Worm (Caenorhabditis elegans) whole organism, L1 larva: ENCODE data around the gene ttc-39B.

Experiments
- C34B4.2 ChIP-seq: sonication (generic microtip); optimal IDR thresholded peaks from 2 replicates; lab custom pipeline; 2017; ENCODE audit warnings: mild to moderate bottlenecking, missing genetic modification characterization, missing compliant biosample characterization
- Y116A8C.19 ChIP-seq: sonication (generic microtip); optimal IDR thresholded peaks from 2 replicates; lab custom pipeline; 2016; ENCODE audit warnings: missing compliant biosample characterization, missing genetic modification characterization, borderline replicate concordance
- ama-1 ChIP-seq: fragments of 150-350 bp; optimal IDR thresholded peaks from 2 replicates; lab custom pipeline; 2014
- blmp-1 ChIP-seq: fragments of 150-350 bp; optimal IDR thresholded peaks from 2 replicates; lab custom pipeline; 2014; ENCODE audit warnings: missing biosample characterization, missing genetic modification characterization
- ceh-8 ChIP-seq: fragments of 200-800 bp; sonication (Bioruptor generic); optimal IDR thresholded peaks from 2 replicates; lab custom pipeline; 2018; ENCODE audit warnings: mild to moderate bottlenecking, missing genetic modification characterization, moderate library complexity, missing compliant biosample characterization
- dsc-1 ChIP-seq: sonication (generic microtip); optimal IDR thresholded peaks from 2 replicates; lab custom pipeline; 2016; ENCODE audit warnings: mild to moderate bottlenecking, missing genetic modification characterization, missing compliant biosample characterization
- efl-1 ChIP-seq, 4 experiments: fragments of 150-350 bp; optimal IDR thresholded peaks in 3 of 4; peaks in 1 of 4; 1 replicate in 1 of 4; 2 replicates in 3 of 4; lab custom pipeline; 2014; ENCODE audit warnings: missing biosample characterization in 2 of 4, missing genetic modification characterization in 2 of 4, missing genetic modification reagents in 2 of 4
- elt-2 ChIP-seq: sonication (generic microtip); optimal IDR thresholded peaks from 2 replicates; lab custom pipeline; 2016; ENCODE audit warnings: missing genetic modification characterization, mild to moderate bottlenecking, inconsistent platforms, missing compliant biosample characterization, missing genetic modification reagents
- elt-3 ChIP-seq, 6 experiments: fragments of 150-350 bp in 1 of 6; sonication (generic microtip); optimal IDR thresholded peaks; 2 replicates each; lab custom pipeline; 2017 to 2018; ENCODE audit warnings: missing biosample characterization in 6 of 6, missing genetic modification characterization in 6 of 6, inconsistent platforms in 1 of 6
- fkh-4 ChIP-seq: sonication (generic microtip); optimal IDR thresholded peaks from 2 replicates; lab custom pipeline; 2016; ENCODE audit warnings: missing compliant biosample characterization, missing genetic modification characterization, borderline replicate concordance
- fkh-8 ChIP-seq: sonication (generic microtip); optimal IDR thresholded peaks from 2 replicates; lab custom pipeline; 2016; ENCODE audit warnings: mild to moderate bottlenecking, missing genetic modification characterization, missing compliant biosample characterization
- grh-1 ChIP-seq: fragments of 200-800 bp; sonication (Bioruptor generic); IDR thresholded peaks from 2 replicates; pipeline ENCODE4 v1.3.6; 2022; ENCODE audit warnings: missing genetic modification reagents, missing genetic modification characterization, missing compliant biosample characterization
- hpl-2 ChIP-seq: fragments of 150-350 bp; optimal IDR thresholded peaks from 2 replicates; lab custom pipeline; 2014; ENCODE audit warnings: missing biosample characterization, missing genetic modification reagents, missing genetic modification characterization
- irx-1 ChIP-seq: sonication (generic microtip); optimal IDR thresholded peaks from 2 replicates; lab custom pipeline; 2016; ENCODE audit warnings: missing genetic modification characterization, missing compliant biosample characterization
- lin-14 ChIP-seq: fragments of 200-800 bp; sonication (Bioruptor generic); optimal IDR thresholded peaks from 2 replicates; lab custom pipeline; 2018; ENCODE audit warnings: mild to moderate bottlenecking, missing genetic modification characterization, moderate library complexity, missing compliant biosample characterization
- lin-35 ChIP-seq, 2 experiments: fragments of 150-350 bp; optimal IDR thresholded peaks; 2 replicates each; lab custom pipeline; 2014; ENCODE audit warnings: missing biosample characterization in 2 of 2, missing genetic modification characterization in 2 of 2, missing genetic modification reagents in 2 of 2
- mab-9 ChIP-seq: fragments of 200-800 bp; sonication (Bioruptor generic); IDR thresholded peaks from 2 replicates; pipeline ENCODE4 v1.3.6; 2022; ENCODE audit warnings: missing genetic modification reagents, missing genetic modification characterization, missing compliant biosample characterization
- mef-2 ChIP-seq: fragments of 150-350 bp; optimal IDR thresholded peaks from 2 replicates; lab custom pipeline; 2014; ENCODE audit warnings: missing biosample characterization, missing genetic modification characterization
- nhr-11 ChIP-seq: fragments of 150-350 bp; optimal IDR thresholded peaks from 2 replicates; lab custom pipeline; 2014; ENCODE audit warnings: missing biosample characterization, missing genetic modification characterization
- nhr-20 ChIP-seq: sonication (generic microtip); optimal IDR thresholded peaks from 2 replicates; lab custom pipeline; 2016; ENCODE audit warnings: mild to moderate bottlenecking, missing genetic modification characterization, missing compliant biosample characterization
- nhr-237 ChIP-seq: fragments of 150-350 bp; optimal IDR thresholded peaks from 2 replicates; lab custom pipeline; 2014; ENCODE audit warnings: missing biosample characterization, missing genetic modification characterization
- nhr-28 ChIP-seq: fragments of 150-350 bp; optimal IDR thresholded peaks from 2 replicates; lab custom pipeline; 2014; ENCODE audit warnings: missing biosample characterization, missing genetic modification characterization
- nhr-71 ChIP-seq: sonication (generic microtip); optimal IDR thresholded peaks from 2 replicates; lab custom pipeline; 2016; ENCODE audit warnings: mild to moderate bottlenecking, missing genetic modification characterization, moderate library complexity, missing compliant biosample characterization
- nhr-77 ChIP-seq: fragments of 150-350 bp; optimal IDR thresholded peaks from 2 replicates; lab custom pipeline; 2014; ENCODE audit warnings: missing biosample characterization, missing genetic modification characterization
- nhr-84 ChIP-seq: sonication (generic microtip); optimal IDR thresholded peaks from 2 replicates; lab custom pipeline; 2017; ENCODE audit warnings: missing biosample characterization, missing genetic modification characterization
- nhr-85 ChIP-seq: sonication (generic microtip); peaks from one replicate; lab custom pipeline; 2016; ENCODE audit warnings: missing genetic modification characterization, inconsistent platforms, missing compliant biosample characterization
- nhr-90 ChIP-seq: sonication (generic microtip); optimal IDR thresholded peaks from 2 replicates; lab custom pipeline; 2016; ENCODE audit warnings: mild to moderate bottlenecking, missing genetic modification characterization, missing compliant biosample characterization; ENCODE audit not compliant: poor library complexity
- pag-3 ChIP-seq: sonication (generic microtip); optimal IDR thresholded peaks from 2 replicates; lab custom pipeline; 2017; ENCODE audit warnings: missing genetic modification characterization, mild to moderate bottlenecking, missing compliant biosample characterization, antibody characterized with exemption, borderline replicate concordance; ENCODE audit not compliant: insufficient read depth
- pqm-1 ChIP-seq: sonication (generic microtip); optimal IDR thresholded peaks from 3 replicates; lab custom pipeline; 2017; ENCODE audit warnings: missing biosample characterization, missing genetic modification characterization
- rnt-1 ChIP-seq: sonication (generic microtip); optimal IDR thresholded peaks from 2 replicates; lab custom pipeline; 2016; ENCODE audit warnings: mild to moderate bottlenecking, missing genetic modification characterization, moderate library complexity, missing compliant biosample characterization
- skn-1 ChIP-seq: fragments of 150-350 bp; optimal IDR thresholded peaks from 2 replicates; lab custom pipeline; 2014; ENCODE audit warnings: missing biosample characterization, missing genetic modification characterization
- snpc-4 ChIP-seq: fragments of 150-350 bp; optimal IDR thresholded peaks from 2 replicates; lab custom pipeline; 2014; ENCODE audit warnings: missing biosample characterization, missing genetic modification characterization
- snu-23 ChIP-seq: sonication (generic microtip); optimal IDR thresholded peaks from 2 replicates; lab custom pipeline; 2016; ENCODE audit warnings: missing genetic modification characterization, missing compliant biosample characterization
- sox-4 ChIP-seq: sonication (generic microtip); optimal IDR thresholded peaks from 2 replicates; lab custom pipeline; 2016; ENCODE audit warnings: missing genetic modification characterization, missing compliant biosample characterization
- sup-37 ChIP-seq: fragments of 200-800 bp; sonication (Bioruptor generic); optimal IDR thresholded peaks from 2 replicates; lab custom pipeline; 2018; ENCODE audit warnings: mild to moderate bottlenecking, missing genetic modification characterization, missing compliant biosample characterization
- swsn-7 ChIP-seq: sonication (generic microtip); optimal IDR thresholded peaks from 2 replicates; lab custom pipeline; 2016; ENCODE audit warnings: missing genetic modification characterization, missing compliant biosample characterization
- tbx-2 ChIP-seq: sonication (generic microtip); optimal IDR thresholded peaks from 2 replicates; lab custom pipeline; 2016; ENCODE audit warnings: missing genetic modification characterization, missing compliant biosample characterization
- unc-30 ChIP-seq: sonication (generic microtip); optimal IDR thresholded peaks from 2 replicates; lab custom pipeline; 2017; ENCODE audit warnings: missing biosample characterization, missing genetic modification characterization
- unc-86 ChIP-seq: sonication (generic microtip); optimal IDR thresholded peaks from 2 replicates; lab custom pipeline; 2016; ENCODE audit warnings: missing genetic modification characterization, missing compliant biosample characterization
- unc-98 ChIP-seq: fragments of 200-800 bp; sonication (Bioruptor generic); IDR thresholded peaks from 2 replicates; pipeline ENCODE4 v1.3.6; 2022; ENCODE audit warnings: missing genetic modification characterization, missing compliant biosample characterization
- zag-1 ChIP-seq: fragments of 150-350 bp; optimal IDR thresholded peaks from 2 replicates; lab custom pipeline; 2014; ENCODE audit warnings: missing biosample characterization, missing genetic modification characterization
- zip-4 ChIP-seq: fragments of 200-800 bp; sonication (Bioruptor generic); optimal IDR thresholded peaks from 2 replicates; lab custom pipeline; 2018; ENCODE audit warnings: mild to moderate bottlenecking, missing genetic modification characterization, moderate library complexity, missing compliant biosample characterization
- ztf-4 ChIP-seq: fragments of 150-350 bp; optimal IDR thresholded peaks from 2 replicates; lab custom pipeline; 2014; ENCODE audit warnings: missing biosample characterization, missing genetic modification characterization

Gene ttc-39B

ce11 chrII:6383183-6383695 is 49.5 kb upstream of the ttc-39B start, which contains the start of gene F58F12.1 (continued):
- TF ChIP-seq fkh-8 (tag; lab: Kevin White, UChicago) (peak; percentile 56), unc-98 (peak; percentile 56), Y116A8C.19 (tag; lab: Kevin White, UChicago) (no peak), nhr-90 (tag; lab: Kevin White, UChicago) (peak; percentile 51), unc-30 (tag; lab: Kevin White, UChicago) (no peak), C34B4.2 (tag; lab: Kevin White, UChicago) (no peak), rnt-1 (tag; lab: Kevin White, UChicago) (peak; percentile 95), snu-23 (GFP tag; lab: Kevin White, UChicago) (peak; percentile 66), dsc-1 (tag; lab: Kevin White, UChicago) (peak; percentile 35), efl-1 (optimal IDR thresholded peaks at IDR 0.05; lab: Kevin White, UChicago) (peak; percentile 66 to 73), efl-1 (GFP tag; optimal IDR thresholded peaks at IDR 0.05 in 1 of 2; lab: Kevin White, UChicago) (peak; percentile 61 to 94), nhr-77 (tag; lab: Kevin White, UChicago) (no peak), swsn-7 (tag; lab: Kevin White, UChicago) (peak; percentile 44)

ce11 chrII:6380866-6381265 is 47.1 kb upstream of the ttc-39B start, which contains the start of gene F58F12.12:
Gene F58F12.12, plus strand, starts transcription at chrII:6381166.
- TF ChIP-seq blmp-1 (peak; percentile 5), irx-1 (no peak)

ce11 chrII:6379038-6379563 is 45.3 kb upstream of the ttc-39B start:
- TF ChIP-seq nhr-28 (tag; lab: Kevin White, UChicago): no peak
- peak; percentile 27 for TF ChIP-seq snu-23 (GFP tag; lab: Kevin White, UChicago)
- peak; percentile 54 for TF ChIP-seq nhr-71 (tag; lab: Kevin White, UChicago)
- TF ChIP-seq blmp-1: peak; percentile 73
- no peak for TF ChIP-seq lin-35 (GFP tag; optimal IDR thresholded peaks at IDR 0.05; lab: Kevin White, UChicago)
- peak; percentile 36 for TF ChIP-seq nhr-20
- peak; percentile 5 for TF ChIP-seq tbx-2 (tag; lab: Kevin White, UChicago)
- peak; percentile 75 for TF ChIP-seq nhr-85
- TF ChIP-seq elt-3 (tag; optimal IDR thresholded peaks at IDR 0.05; lab: Kevin White, UChicago): peak in 4 of 6 experiments; percentile 22 to 62 (median 44)
- TF ChIP-seq hpl-2 (GFP tag; lab: Kevin White, UChicago): no peak

- TF ChIP-seq nhr-84 (tag; lab: Kevin White, UChicago): no peak
- no peak for TF ChIP-seq pag-3
- TF ChIP-seq blmp-1: peak; percentile 33
- no peak for TF ChIP-seq mab-9 (GFP tag; lab: Robert Waterston, UW)
- TF ChIP-seq lin-35 (GFP tag; optimal IDR thresholded peaks at IDR 0.05; lab: Kevin White, UChicago): peak in 1 of 2 experiments; percentile 56
- no peak for TF ChIP-seq pqm-1 (tag; lab: Kevin White, UChicago)
- no peak for TF ChIP-seq fkh-4 (tag; lab: Kevin White, UChicago)
- TF ChIP-seq sox-4 (tag; lab: Kevin White, UChicago): no peak
- TF ChIP-seq ceh-8 (GFP tag; lab: Kevin White, UChicago): no peak
- no peak for TF ChIP-seq zag-1
- no peak for TF ChIP-seq unc-86 (tag; lab: Kevin White, UChicago)
- no peak for TF ChIP-seq grh-1 (GFP tag; lab: Robert Waterston, UW)
- TF ChIP-seq sup-37 (GFP tag; lab: Kevin White, UChicago): no peak
- no peak for TF ChIP-seq nhr-237 (tag; lab: Kevin White, UChicago)
- TF ChIP-seq Y116A8C.19 (tag; lab: Kevin White, UChicago): no peak
- no peak for TF ChIP-seq nhr-77 (tag; lab: Kevin White, UChicago)
- TF ChIP-seq rnt-1 (tag; lab: Kevin White, UChicago): no peak
- no peak for TF ChIP-seq zip-4 (GFP tag; lab: Kevin White, UChicago)
- TF ChIP-seq snu-23 (GFP tag; lab: Kevin White, UChicago): no peak
- TF ChIP-seq nhr-28 (tag; lab: Kevin White, UChicago): no peak
- no peak for TF ChIP-seq nhr-11 (tag; lab: Kevin White, UChicago)
- TF ChIP-seq C34B4.2 (tag; lab: Kevin White, UChicago): no peak
- peak; percentile 52 for TF ChIP-seq elt-2 (tag; lab: Kevin White, UChicago)
- peak; percentile 0 for TF ChIP-seq nhr-20
- peak; percentile 13 for TF ChIP-seq lin-14 (GFP tag; lab: Kevin White, UChicago)
- no peak for TF ChIP-seq ztf-4 (tag; lab: Kevin White, UChicago)
- no peak for TF ChIP-seq ama-1 (lab: Kevin White, UChicago)
- TF ChIP-seq hpl-2 (GFP tag; lab: Kevin White, UChicago): no peak
- no peak for TF ChIP-seq skn-1 (tag; lab: Kevin White, UChicago)
- TF ChIP-seq efl-1 (optimal IDR thresholded peaks at IDR 0.05; lab: Kevin White, UChicago): no peak
- peak in 1 of 2 experiments; percentile 29 for TF ChIP-seq efl-1 (GFP tag; optimal IDR thresholded peaks at IDR 0.05 in 1 of 2; lab: Kevin White, UChicago)
- TF ChIP-seq mef-2 (tag; lab: Kevin White, UChicago): no peak
- TF ChIP-seq snpc-4 (tag; lab: Kevin White, UChicago): no peak
Measured at ce11 chrII:6377381-6377948, 43.7 kb upstream of the ttc-39B start.
